Fruit fly (Drosophila melanogaster): ENCODE measurements around the gene eff.

Gene eff

DNA sequence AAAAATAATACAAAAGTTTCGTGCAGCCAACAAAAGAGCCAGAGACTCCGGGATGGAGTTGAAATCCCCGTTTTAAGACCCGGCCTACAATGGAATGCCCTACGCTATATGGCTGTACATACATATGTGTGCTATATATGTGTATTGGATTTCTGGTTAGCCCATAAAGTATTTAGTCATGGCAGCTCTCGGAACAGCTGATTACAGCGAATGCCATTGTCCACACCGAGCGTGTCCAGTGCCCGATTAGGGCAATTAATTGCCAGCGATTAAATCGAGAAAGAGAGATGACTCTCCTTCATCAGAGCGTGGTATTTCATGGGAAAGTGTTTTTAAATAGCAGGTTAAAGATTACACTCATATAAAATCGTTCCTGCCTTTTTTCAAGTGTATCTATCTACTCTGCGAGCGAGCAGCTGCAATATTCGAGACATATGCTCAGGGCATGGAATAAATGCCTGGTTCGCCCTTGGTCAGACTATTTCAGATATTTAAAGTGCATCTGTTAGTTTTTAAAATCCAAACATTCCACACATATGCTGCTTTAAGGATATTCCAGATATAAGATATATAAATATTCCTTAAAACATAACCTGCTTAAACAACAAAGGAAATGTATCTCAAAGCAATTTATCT is 23.9 kb downstream of the eff start (continued):
- no peak for TF ChIP-seq otp (GFP tag; IDR thresholded peaks at IDR 0.05)
- no peak for TF ChIP-seq Ets65A (GFP tag)
- no peak for TF ChIP-seq NC2β (GFP tag; optimal IDR thresholded peaks at IDR 0.05)
- no peak for TF ChIP-seq danr (GFP tag; IDR thresholded peaks at IDR 0.05)
- TF ChIP-seq CG2889 (GFP tag; IDR thresholded peaks at IDR 0.05) = no peak
- TF ChIP-seq CoRest (tag; optimal IDR thresholded peaks at IDR 0.05) = no peak
- TF ChIP-seq Jarid2 (GFP tag; optimal IDR thresholded peaks at IDR 0.05) = no peak
- TF ChIP-seq ato (GFP tag; IDR thresholded peaks at IDR 0.05; ENCODE audit: partially characterized antibody) = no peak
- peak; percentile 19; the same call in 1 of the 2 replicates for TF ChIP-seq Ptx1 (GFP tag; IDR thresholded peaks at IDR 0.05)
- TF ChIP-seq Dip2 (GFP tag; IDR thresholded peaks at IDR 0.05) = no peak
- peak; percentile 31 for TF ChIP-seq CG1603 (tag; optimal IDR thresholded peaks at IDR 0.05)
- TF ChIP-seq HHEX (GFP tag; optimal IDR thresholded peaks at IDR 0.05) = no peak
- TF ChIP-seq Camta (GFP tag; optimal IDR thresholded peaks at IDR 0.05) = no peak
- peak; percentile 67 for TF ChIP-seq oc (tag; optimal IDR thresholded peaks at IDR 0.05)
- peak; percentile 51 for TF ChIP-seq Med (GFP tag)
- no peak for TF ChIP-seq gcm2 (GFP tag; optimal IDR thresholded peaks at IDR 0.05)
- TF ChIP-seq CG6813 (GFP tag; optimal IDR thresholded peaks at IDR 0.05) = no peak
- no peak for TF ChIP-seq Neu2 (GFP tag; optimal IDR thresholded peaks at IDR 0.05; ENCODE audit: borderline replicate concordance)
- no peak for TF ChIP-seq CG9876 (GFP tag; optimal IDR thresholded peaks at IDR 0.05)
- TF ChIP-seq CG16815 (GFP tag; optimal IDR thresholded peaks at IDR 0.05) = no peak
- TF ChIP-seq Max (GFP tag; optimal IDR thresholded peaks at IDR 0.05) = no peak
- no peak for TF ChIP-seq Ada2b (GFP tag; IDR thresholded peaks at IDR 0.05)
- TF ChIP-seq zen (tag; optimal IDR thresholded peaks at IDR 0.05) = no peak
- TF ChIP-seq CG15073 (GFP tag; optimal IDR thresholded peaks at IDR 0.05) = no peak
- TF ChIP-seq Awh (GFP tag; IDR thresholded peaks at IDR 0.05) = peak; percentile 26; the same call in 1 of the 2 replicates
- TF ChIP-seq CG30431 (GFP tag; optimal IDR thresholded peaks at IDR 0.05) = no peak
- no peak for TF ChIP-seq mirr (GFP tag; optimal IDR thresholded peaks at IDR 0.05)
- no peak for TF ChIP-seq lmd (GFP tag; IDR thresholded peaks at IDR 0.05)
- TF ChIP-seq Mad (GFP tag; optimal IDR thresholded peaks at IDR 0.05) = no peak

DNA sequence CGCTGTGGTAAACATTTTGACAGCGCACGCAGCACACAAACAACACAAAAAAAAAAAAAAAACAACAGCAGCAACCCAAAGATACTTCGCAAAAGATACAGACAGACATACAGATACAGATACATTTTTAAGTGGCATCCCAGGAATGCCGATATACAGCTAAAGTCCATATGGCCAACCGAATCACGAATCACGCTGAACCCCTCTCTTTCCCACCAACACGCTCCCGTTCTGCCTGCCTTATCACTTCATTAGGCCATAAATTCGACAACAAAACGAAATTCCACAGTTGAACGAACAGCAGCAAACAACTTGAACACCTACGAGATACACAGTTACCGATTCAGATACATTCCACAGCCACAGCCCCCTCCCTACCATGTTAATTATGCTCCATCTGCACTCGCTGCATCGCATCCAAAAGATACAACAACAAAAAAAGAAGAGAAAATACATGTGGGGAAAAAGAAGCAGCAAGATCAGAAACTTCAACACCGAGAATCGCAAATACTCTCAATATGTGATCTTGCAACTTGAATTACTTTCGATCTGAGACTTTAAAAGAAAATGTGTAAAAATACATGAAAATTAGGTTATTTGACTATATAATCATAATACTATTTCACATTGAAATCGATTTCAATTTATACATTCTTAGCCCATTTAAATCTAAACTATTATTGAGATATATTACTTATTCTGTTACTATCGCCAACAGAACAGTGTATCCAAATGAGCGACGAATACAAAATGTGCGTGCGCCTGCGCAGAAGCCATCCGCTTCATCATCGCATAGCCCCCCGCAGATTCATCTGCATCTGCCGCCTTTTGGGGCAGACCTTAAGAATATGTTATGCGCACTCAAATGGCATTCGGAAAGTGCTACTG is 24.7 kb downstream of the eff start:
- TF ChIP-seq jigr1 (GFP tag; IDR thresholded peaks at IDR 0.05) (no peak), stwl (tag; optimal IDR thresholded peaks at IDR 0.05) (no peak), CG2875 (GFP tag; optimal IDR thresholded peaks at IDR 0.05) (no peak), shn (GFP tag; optimal IDR thresholded peaks at IDR 0.05) (no peak), Fer1 (GFP tag; optimal IDR thresholded peaks at IDR 0.05) (no peak), dysf (GFP tag; IDR thresholded peaks at IDR 0.05) (no peak), Xrp1 (GFP tag; IDR thresholded peaks at IDR 0.05) (peak; percentile 10; the same call in 1 of the 2 replicates), Hsf (GFP tag; optimal IDR thresholded peaks at IDR 0.05) (no peak), CG10366 (GFP tag; IDR thresholded peaks at IDR 0.05) (no peak), CG1647 (GFP tag; optimal IDR thresholded peaks at IDR 0.05) (no peak), Sox102F (GFP tag; optimal IDR thresholded peaks at IDR 0.05) (no peak), CG9609 (GFP tag; optimal IDR thresholded peaks at IDR 0.05) (no peak), Fer2 (tag; optimal IDR thresholded peaks at IDR 0.05) (no peak), jing (GFP tag; optimal IDR thresholded peaks at IDR 0.05) (no peak), Dad (GFP tag; optimal IDR thresholded peaks at IDR 0.05) (no peak), repo (GFP tag; optimal IDR thresholded peaks at IDR 0.05) (no peak), CG6254 (GFP tag; optimal IDR thresholded peaks at IDR 0.05) (no peak), Drgx (GFP tag; IDR thresholded peaks at IDR 0.05) (no peak; the same call in 1 of the 2 replicates), CG3163 (GFP tag; optimal IDR thresholded peaks at IDR 0.05) (peak; percentile 13), Pdp1 (GFP tag; optimal IDR thresholded peaks at IDR 0.05) (no peak), maf-S (GFP tag; optimal IDR thresholded peaks at IDR 0.05) (no peak)

All from whole organism, embryonic.